Fruit fly (Drosophila melanogaster) whole organism, embryonic: ENCODE data around the gene Pp1-13C.
A peak's percentile ranks its signal among the peaks of the same experiment; 100 is the strongest.

Experiments
- Antp ChIP-seq: fragments of 200-800 bp; sonication (Bioruptor generic); optimal IDR thresholded peaks from 3 replicates; lab custom pipeline; 2016; ENCODE audit warnings: missing biosample characterization, missing genetic modification characterization
- Atf-2 ChIP-seq: fragments of 200-800 bp; sonication (Bioruptor generic); optimal IDR thresholded peaks from 2 replicates; lab custom pipeline; 2016; ENCODE audit warnings: missing biosample characterization, missing genetic modification characterization
- Atf3 ChIP-seq: fragments of 200-800 bp; sonication (Bioruptor generic); optimal IDR thresholded peaks from 3 replicates; lab custom pipeline; 2016; ENCODE audit warnings: missing biosample characterization, missing genetic modification characterization
- B-H2 ChIP-seq: fragments of 200-800 bp; sonication (Bioruptor generic); optimal IDR thresholded peaks from 2 replicates; lab custom pipeline; 2018; ENCODE audit warnings: missing biosample characterization, mild to moderate bottlenecking, missing genetic modification characterization
- BtbVII ChIP-seq: fragments of 200-800 bp; sonication (Bioruptor generic); optimal IDR thresholded peaks from 3 replicates; lab custom pipeline; 2017; ENCODE audit warnings: missing biosample characterization, mild to moderate bottlenecking, missing genetic modification characterization
- CG10147 ChIP-seq: fragments of 200-800 bp; sonication (Bioruptor generic); optimal IDR thresholded peaks from 2 replicates; lab custom pipeline; 2019; ENCODE audit warnings: missing biosample characterization, mild to moderate bottlenecking, missing genetic modification characterization, moderate library complexity
- CG11093 ChIP-seq: fragments of 200-800 bp; sonication (Bioruptor generic); IDR thresholded peaks from 3 replicates; pipeline ENCODE4 v1.3.6; 2022; ENCODE audit warnings: missing biosample characterization, missing genetic modification characterization
- CG13287 ChIP-seq: fragments of 200-800 bp; sonication (Bioruptor generic); IDR thresholded peaks from 2 replicates; pipeline ENCODE4 v1.3.6; 2022; ENCODE audit warnings: missing biosample characterization, missing genetic modification characterization; ENCODE audit not compliant: partially characterized antibody
- CG14014 ChIP-seq: fragments of 200-800 bp; sonication (Bioruptor generic); IDR thresholded peaks from 2 replicates; pipeline ENCODE4 v1.3.6; 2022; ENCODE audit warnings: missing biosample characterization, missing genetic modification characterization
- CG1603 ChIP-seq: fragments of 200-800 bp; sonication (Bioruptor generic); optimal IDR thresholded peaks from 2 replicates; lab custom pipeline; 2019; ENCODE audit warnings: missing biosample characterization, mild to moderate bottlenecking, missing genetic modification characterization, moderate library complexity
- CG2116 ChIP-seq: fragments of 200-800 bp; sonication (Bioruptor generic); optimal IDR thresholded peaks from 3 replicates; lab custom pipeline; 2018; ENCODE audit warnings: missing biosample characterization, mild to moderate bottlenecking, missing genetic modification characterization
- CG3995 ChIP-seq: fragments of 200-800 bp; sonication (Bioruptor generic); optimal IDR thresholded peaks from 3 replicates; lab custom pipeline; 2016; ENCODE audit warnings: missing biosample characterization, missing genetic modification characterization
- CG42726 ChIP-seq: fragments of 200-800 bp; sonication (Bioruptor generic); IDR thresholded peaks from 2 replicates; pipeline ENCODE4 v1.3.6; 2022; ENCODE audit warnings: missing biosample characterization, missing genetic modification characterization; ENCODE audit not compliant: partially characterized antibody
- CG4617 ChIP-seq: fragments of 200-800 bp; sonication (Bioruptor generic); optimal IDR thresholded peaks from 3 replicates; lab custom pipeline; 2016; ENCODE audit warnings: missing biosample characterization, missing genetic modification characterization, borderline replicate concordance
- CG6813 ChIP-seq: fragments of 200-800 bp; sonication (Bioruptor generic); optimal IDR thresholded peaks from 2 replicates; lab custom pipeline; 2017; ENCODE audit warnings: missing biosample characterization, missing genetic modification characterization, mild to moderate bottlenecking, moderate library complexity, missing genetic modification reagents
- CG8924 ChIP-seq: fragments of 200-800 bp; optimal IDR thresholded peaks from 3 replicates; lab custom pipeline; 2019; ENCODE audit warnings: missing biosample characterization, mild to moderate bottlenecking, missing genetic modification characterization, moderate library complexity
- Ets65A ChIP-seq: fragments of 200-800 bp; sonication (Bioruptor generic); peaks from one replicate; lab custom pipeline; 2016; ENCODE audit warnings: missing biosample characterization, missing genetic modification characterization
- Hand ChIP-seq: fragments of 200-800 bp; sonication (Bioruptor generic); optimal IDR thresholded peaks from 2 replicates; lab custom pipeline; 2017; ENCODE audit warnings: mild to moderate bottlenecking, missing biosample characterization, missing genetic modification reagents, missing genetic modification characterization
- Hr3 ChIP-seq: fragments of 200-800 bp; sonication (Bioruptor generic); optimal IDR thresholded peaks from 3 replicates; lab custom pipeline; 2016; ENCODE audit warnings: missing biosample characterization, missing genetic modification characterization
- MBD-R2 ChIP-seq: fragments of 200-800 bp; sonication (Bioruptor generic); IDR thresholded peaks from 2 replicates; pipeline ENCODE4 v1.3.6; 2022; ENCODE audit warnings: missing biosample characterization, missing genetic modification characterization
- Meics ChIP-seq: fragments of 200-800 bp; sonication (Bioruptor generic); optimal IDR thresholded peaks from 2 replicates; lab custom pipeline; 2017; ENCODE audit warnings: missing biosample characterization, mild to moderate bottlenecking, missing genetic modification characterization
- Sox102F ChIP-seq: fragments of 200-800 bp; sonication (Bioruptor generic); optimal IDR thresholded peaks from 2 replicates; lab custom pipeline; 2018; ENCODE audit warnings: missing biosample characterization, mild to moderate bottlenecking, missing genetic modification characterization, moderate library complexity
- Trl ChIP-seq, 3 experiments: fragments of >200 bp in 2 of 3; fragments of 200-800 bp in 1 of 3; sonication (Bioruptor generic) in 1 of 3; optimal IDR thresholded peaks; 2 replicates in 1 of 3; 3 replicates in 2 of 3; lab custom pipeline; 2016 to 2017; ENCODE audit warnings: missing biosample characterization in 1 of 3, missing genetic modification characterization in 1 of 3
- ase ChIP-seq: fragments of 200-800 bp; sonication (Bioruptor generic); IDR thresholded peaks from 3 replicates; pipeline ENCODE4 v1.3.6; 2022; ENCODE audit warnings: missing biosample characterization, missing genetic modification characterization
- ato ChIP-seq: fragments of 200-800 bp; sonication (Bioruptor generic); IDR thresholded peaks from 2 replicates; pipeline ENCODE4 v1.3.6; 2022; ENCODE audit warnings: missing biosample characterization, missing genetic modification characterization; ENCODE audit not compliant: partially characterized antibody
- bab2 ChIP-seq: fragments of 200-800 bp; sonication (Bioruptor generic); optimal IDR thresholded peaks from 2 replicates; lab custom pipeline; 2016; ENCODE audit warnings: missing biosample characterization, missing genetic modification characterization
- bigmax ChIP-seq: fragments of 200-800 bp; sonication (Bioruptor generic); optimal IDR thresholded peaks from 2 replicates; lab custom pipeline; 2018; ENCODE audit warnings: missing biosample characterization, mild to moderate bottlenecking, missing genetic modification characterization
- cas ChIP-seq: fragments of 200-800 bp; sonication (Bioruptor generic); IDR thresholded peaks from 2 replicates; pipeline ENCODE4 v1.3.6; 2022; ENCODE audit warnings: missing biosample characterization, missing genetic modification characterization
- chn ChIP-seq: fragments of 200-800 bp; sonication (Bioruptor generic); optimal IDR thresholded peaks from 2 replicates; lab custom pipeline; 2016; ENCODE audit warnings: missing biosample characterization, missing genetic modification characterization
- crol ChIP-seq: fragments of 200-800 bp; sonication (Bioruptor generic); IDR thresholded peaks from 2 replicates; pipeline ENCODE4 v1.3.6; 2022; ENCODE audit warnings: missing biosample characterization, missing genetic modification characterization
- crp ChIP-seq, 2 experiments: fragments of 200-800 bp; sonication (Bioruptor generic); optimal IDR thresholded peaks; 2 replicates in 1 of 2; 3 replicates in 1 of 2; lab custom pipeline; 2017; ENCODE audit warnings: missing biosample characterization in 2 of 2, missing genetic modification characterization in 2 of 2, mild to moderate bottlenecking in 1 of 2, moderate library complexity in 1 of 2
- danr ChIP-seq: fragments of 200-800 bp; sonication (Bioruptor generic); IDR thresholded peaks from 2 replicates; pipeline ENCODE4 v1.3.6; 2022; ENCODE audit warnings: missing biosample characterization, missing genetic modification characterization
- eyg ChIP-seq: fragments of 200-800 bp; sonication (Bioruptor generic); optimal IDR thresholded peaks from 3 replicates; lab custom pipeline; 2016; ENCODE audit warnings: missing biosample characterization, missing genetic modification characterization
- fu2 ChIP-seq: fragments of 200-800 bp; sonication (Bioruptor generic); optimal IDR thresholded peaks from 2 replicates; lab custom pipeline; 2016; ENCODE audit warnings: missing biosample characterization, missing genetic modification characterization
- jigr1 ChIP-seq: fragments of 200-800 bp; sonication (Bioruptor generic); IDR thresholded peaks from 3 replicates; pipeline ENCODE4 v1.3.6; 2022; ENCODE audit warnings: missing biosample characterization, missing genetic modification characterization
- kah ChIP-seq: fragments of 200-800 bp; sonication (Bioruptor generic); optimal IDR thresholded peaks from 2 replicates; lab custom pipeline; 2018; ENCODE audit warnings: missing biosample characterization, mild to moderate bottlenecking, missing genetic modification characterization
- lbe ChIP-seq: fragments of 200-800 bp; sonication (Bioruptor generic); optimal IDR thresholded peaks from 2 replicates; lab custom pipeline; 2016; ENCODE audit warnings: missing biosample characterization, mild to moderate bottlenecking, missing genetic modification characterization
- nmo ChIP-seq: fragments of 200-800 bp; sonication (Bioruptor generic); optimal IDR thresholded peaks from 2 replicates; lab custom pipeline; 2018; ENCODE audit warnings: missing biosample characterization, mild to moderate bottlenecking, missing genetic modification characterization, moderate library complexity
- pb ChIP-seq: fragments of 200-800 bp; sonication (Bioruptor generic); optimal IDR thresholded peaks from 3 replicates; lab custom pipeline; 2016; ENCODE audit warnings: missing biosample characterization, missing genetic modification characterization
- peb ChIP-seq: fragments of 200-800 bp; sonication (Bioruptor generic); IDR thresholded peaks from 2 replicates; pipeline ENCODE4 v1.3.6; 2022; ENCODE audit warnings: missing biosample characterization, missing genetic modification characterization
- repo ChIP-seq: fragments of 200-800 bp; sonication (Bioruptor generic); optimal IDR thresholded peaks from 2 replicates; lab custom pipeline; 2016; ENCODE audit warnings: missing biosample characterization, missing genetic modification characterization
- row ChIP-seq: fragments of 200-800 bp; sonication (Bioruptor generic); IDR thresholded peaks from 3 replicates; pipeline ENCODE4 v1.3.6; 2022; ENCODE audit warnings: missing biosample characterization, missing genetic modification characterization
- sr ChIP-seq: fragments of 200-800 bp; sonication (Bioruptor generic); IDR thresholded peaks from 3 replicates; pipeline ENCODE4 v1.3.6; 2022; ENCODE audit warnings: missing biosample characterization, missing genetic modification characterization
- tna ChIP-seq: fragments of 200-800 bp; sonication (Bioruptor generic); IDR thresholded peaks from 2 replicates; pipeline ENCODE4 v1.3.6; 2022; ENCODE audit warnings: missing biosample characterization, missing genetic modification characterization; ENCODE audit not compliant: partially characterized antibody
- trh ChIP-seq: fragments of 200-800 bp; sonication (Bioruptor generic); optimal IDR thresholded peaks from 2 replicates; lab custom pipeline; 2016; ENCODE audit warnings: missing biosample characterization, missing genetic modification characterization
- vvl ChIP-seq: fragments of 200-800 bp; sonication (Bioruptor generic); IDR thresholded peaks from 2 replicates; pipeline ENCODE4 v1.3.6; 2022; ENCODE audit warnings: missing biosample characterization, missing genetic modification characterization
- z ChIP-seq: fragments of 200-800 bp; sonication (Bioruptor generic); IDR thresholded peaks from 3 replicates; pipeline ENCODE4 v1.3.6; 2022; ENCODE audit warnings: missing biosample characterization, missing genetic modification characterization
- zen ChIP-seq: fragments of 200-800 bp; sonication (Bioruptor generic); optimal IDR thresholded peaks from 3 replicates; lab custom pipeline; 2018; ENCODE audit warnings: missing biosample characterization, mild to moderate bottlenecking, missing genetic modification characterization, moderate library complexity

Pp1-13C gene

DNA sequence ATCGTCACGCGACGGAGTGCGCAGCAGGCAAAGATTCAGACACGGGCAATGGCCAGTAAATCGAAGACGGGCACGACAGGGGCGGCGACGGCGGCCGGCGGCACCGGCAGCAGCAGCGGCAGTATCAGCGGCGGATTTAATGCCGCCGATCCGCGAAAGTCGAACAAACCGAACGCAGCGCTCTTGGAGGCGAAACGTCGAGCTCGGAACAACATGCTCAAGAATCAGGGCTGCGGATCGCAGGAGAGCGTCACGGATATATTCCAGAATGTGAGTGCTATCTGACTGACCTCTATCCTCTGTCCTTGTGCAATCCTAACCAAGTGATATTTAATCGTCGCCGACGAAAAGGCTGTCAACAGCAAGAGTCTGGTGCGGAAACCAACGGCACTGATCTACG lies 25.9 kb downstream of the Pp1-13C start:
- no peak for TF ChIP-seq danr (GFP tag; lab: Robert Waterston, UW)
- no peak for TF ChIP-seq chn (GFP tag; lab: Kevin White, UChicago)
- TF ChIP-seq CG13287: no peak
- TF ChIP-seq z (GFP tag; lab: Robert Waterston, UW): no peak
- no peak for TF ChIP-seq Sox102F
- TF ChIP-seq Ets65A: peak; percentile 12
- TF ChIP-seq crol (GFP tag; lab: Robert Waterston, UW): 0 out of 2 replicates have a peak, but pooled peaks have one; percentile 22
- TF ChIP-seq bab2: no peak
- TF ChIP-seq MBD-R2 (GFP tag; lab: Robert Waterston, UW): 0 out of 2 replicates have a peak, but pooled peaks have one; percentile 8
- no peak for TF ChIP-seq Hr3 (GFP tag; lab: Kevin White, UChicago)
- no peak for TF ChIP-seq peb
- no peak for TF ChIP-seq repo (GFP tag; lab: Kevin White, UChicago)

DNA sequence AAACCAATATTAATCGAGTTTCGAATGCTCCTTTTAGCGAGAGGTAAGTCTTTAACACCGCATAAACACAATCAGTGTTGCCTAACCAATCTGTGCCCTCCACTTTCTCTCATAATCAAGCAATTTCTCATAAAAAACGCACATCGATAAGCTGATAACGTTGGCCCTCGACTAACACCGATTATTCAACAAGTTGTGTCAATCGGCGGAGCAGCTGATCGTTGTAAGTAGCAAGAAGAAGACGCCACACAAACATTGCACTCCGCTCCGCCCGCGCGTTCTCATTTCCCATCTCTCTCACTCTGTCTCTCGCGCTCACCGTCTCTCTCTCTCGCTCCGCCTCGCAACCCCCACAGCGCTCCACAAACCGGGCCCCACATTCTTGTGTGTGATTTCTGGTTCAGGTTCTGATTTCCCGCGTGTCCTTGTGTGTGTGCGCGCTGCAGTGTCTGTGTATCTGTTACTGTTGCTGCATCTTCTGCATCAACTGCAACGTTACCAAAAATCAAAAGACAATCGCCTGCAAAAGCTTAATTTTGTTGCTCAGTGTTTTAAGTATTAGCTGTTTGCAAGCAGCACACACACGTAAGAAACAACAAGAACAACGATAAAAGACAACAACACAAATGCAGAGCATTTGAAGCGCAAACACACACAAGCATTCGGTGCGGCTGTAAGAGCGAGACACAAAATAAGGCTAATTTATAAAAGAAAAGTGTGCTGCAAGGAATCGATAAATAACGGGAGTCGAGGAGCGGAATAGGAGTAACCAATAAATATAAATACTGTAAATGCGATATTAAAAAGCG lies 27.6 kb downstream of the Pp1-13C start, which contains the start of the genes CG9114 and HDAC6:
Gene CG9114, minus strand, starts transcription at position 89 of the 809 bp plus-strand sequence.
Gene HDAC6, plus strand, starts transcription at position 245 of the 809 bp plus-strand sequence.
- TF ChIP-seq Hand (GFP tag; lab: Kevin White, UChicago) (no peak), zen (tag; lab: Kevin White, UChicago) (no peak), fu2 (no peak), BtbVII (GFP tag; lab: Kevin White, UChicago) (no peak), tna (peak; percentile 78; the same call in 1 of the 2 replicates), Atf3 (GFP tag; lab: Kevin White, UChicago) (no peak), nmo (GFP tag; lab: Kevin White, UChicago) (peak; percentile 15), cas (GFP tag; lab: Robert Waterston, UW) (no peak), B-H2 (GFP tag; lab: Kevin White, UChicago) (no peak), CG10147 (no peak), ato (GFP tag; lab: Robert Waterston, UW) (peak; percentile 63; the same call in 1 of the 2 replicates), Atf-2 (GFP tag; lab: Kevin White, UChicago) (no peak), kah (GFP tag; lab: Kevin White, UChicago) (peak; percentile 81), bigmax (no peak), CG14014 (GFP tag; lab: Robert Waterston, UW) (no peak), CG11093 (no peak), trh (GFP tag; lab: Kevin White, UChicago) (no peak), lbe (no peak), sr (GFP tag; lab: Robert Waterston, UW) (peak; percentile 81), pb (GFP tag; lab: Kevin White, UChicago) (peak; percentile 31), CG2116 (peak; percentile 77), ase (GFP tag; lab: Robert Waterston, UW) (0 out of 3 replicates have a peak, but pooled peaks have one; percentile 6), CG3995 (GFP tag; lab: Kevin White, UChicago) (no peak), CG42726 (no peak), CG1603 (tag; lab: Kevin White, UChicago) (no peak), CG8924 (tag; lab: Kevin White, UChicago) (no peak), CG13287 (peak; percentile 91), row (peak; percentile 15; the same call in 1 of the 3 replicates), crp (GFP tag; optimal IDR thresholded peaks at IDR 0.05; lab: Kevin White, UChicago) (peak; percentile 22 to 90), eyg (GFP tag; lab: Kevin White, UChicago) (no peak), Meics (peak; percentile 27), jigr1 (no peak), CG4617 (GFP tag; lab: Kevin White, UChicago) (no peak), Trl (optimal IDR thresholded peaks at IDR 0.05; lab: Kevin White, UChicago) (peak; percentile 74 to 81), Trl (GFP tag; optimal IDR thresholded peaks at IDR 0.05; lab: Kevin White, UChicago) (peak; percentile 38), Antp (peak; percentile 2), CG6813 (GFP tag; lab: Kevin White, UChicago) (no peak), vvl (GFP tag; lab: Robert Waterston, UW) (0 out of 2 replicates have a peak, but pooled peaks have one; percentile 12)
